Worm (Caenorhabditis elegans): Measurements from ENCODE around the gene dnj-24.
A peak's percentile ranks its signal among the peaks of the same experiment; 100 is the strongest.

dnj-24 gene

DNA sequence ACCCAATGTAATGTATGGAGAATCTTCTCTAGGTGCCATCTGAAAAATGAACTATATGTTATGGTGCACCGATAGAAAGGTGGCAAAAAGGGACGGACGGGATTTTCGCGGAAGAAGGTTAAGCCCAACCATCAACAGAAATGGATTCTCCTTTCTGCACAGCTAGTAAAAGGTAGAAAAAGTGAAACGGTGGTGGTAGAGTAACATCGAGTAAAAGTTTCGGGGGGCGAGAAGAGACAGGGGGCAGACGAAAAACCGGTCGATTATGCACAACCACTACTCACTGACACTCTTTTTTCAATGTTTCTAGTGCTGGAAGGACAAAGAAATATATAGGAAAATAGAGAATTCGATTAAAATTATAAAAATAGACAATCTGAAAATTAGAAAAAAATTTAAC is 4.4 kb downstream of the dnj-24 start:
- TF ChIP-seq rbr-2 (tag; optimal IDR thresholded peaks at IDR 0.05) (no peak), ceh-82 (tag; optimal IDR thresholded peaks at IDR 0.05) (no peak), sdz-12 (GFP tag; optimal IDR thresholded peaks at IDR 0.05) (no peak), D1046.2 (GFP tag; IDR thresholded peaks at IDR 0.05) (no peak), mdt-29 (GFP tag; IDR thresholded peaks at IDR 0.05) (no peak), T26A8.4 (GFP tag; IDR thresholded peaks at IDR 0.05) (0 out of 2 replicates have a peak, but pooled peaks have one; percentile 11), skn-1 (tag; optimal IDR thresholded peaks at IDR 0.05) (no peak)

DNA sequence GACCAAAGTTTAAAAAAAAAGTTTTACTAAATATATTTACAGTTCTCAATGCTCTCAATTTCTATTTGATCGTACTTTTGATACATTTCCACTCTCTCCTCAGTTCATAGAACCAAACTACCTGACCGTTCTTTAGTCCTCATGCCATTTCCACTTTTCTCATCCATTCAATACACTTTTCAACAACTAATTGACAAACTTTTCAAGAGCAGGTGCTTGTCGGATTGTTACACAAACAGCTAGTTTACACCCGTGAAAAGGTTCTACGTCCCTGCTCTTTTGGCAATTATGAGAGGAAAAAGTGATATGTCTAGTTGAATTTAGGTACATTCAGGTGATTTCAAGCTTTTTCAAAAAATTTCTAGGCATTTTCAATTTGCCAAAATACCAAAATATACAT is 6.0 kb downstream of the dnj-24 start:
- no peak for TF ChIP-seq ztf-7 (tag; optimal IDR thresholded peaks at IDR 0.05)
- TF ChIP-seq lim-7 (GFP tag; IDR thresholded peaks at IDR 0.05) = no peak
- peak; percentile 35 for TF ChIP-seq nhr-11 (tag; optimal IDR thresholded peaks at IDR 0.05)

DNA sequence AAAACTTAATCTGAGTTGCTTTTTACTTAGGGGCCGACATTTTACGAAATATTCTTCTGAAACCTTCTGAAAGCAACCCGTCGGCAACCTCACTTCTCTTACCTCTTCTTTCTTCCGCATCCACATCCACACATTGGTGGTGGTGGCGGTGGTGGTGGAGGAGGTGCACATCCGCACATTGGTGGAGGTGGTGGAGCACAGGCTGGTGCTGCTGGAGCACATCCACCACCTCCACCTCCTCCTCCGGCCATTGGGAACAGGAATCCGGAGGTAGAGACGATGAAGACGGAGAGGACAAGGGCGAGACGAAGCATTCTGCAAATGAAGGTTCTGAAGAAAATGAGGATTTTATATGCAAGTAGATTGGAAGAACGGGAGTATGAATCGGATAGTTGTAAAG is 10.2 kb downstream of the dnj-24 start, which contains the start of gene grl-22:
grl-22 (minus strand) TSS at position 332 of the 400 bp plus-strand sequence.
- TF ChIP-seq unc-62 (GFP tag; optimal IDR thresholded peaks at IDR 0.05 in 1 of 2) (peak in 1 of 2 experiments; percentile 42), unc-62 (tag; optimal IDR thresholded peaks at IDR 0.05) (no peak), T26A8.4 (GFP tag; IDR thresholded peaks at IDR 0.05) (no peak), dmd-9 (GFP tag; IDR thresholded peaks at IDR 0.05) (0 out of 2 replicates have a peak, but pooled peaks have one; percentile 18), set-16 (GFP tag; IDR thresholded peaks at IDR 0.05) (peak; percentile 87), egl-43 (GFP tag; IDR thresholded peaks at IDR 0.05) (peak; percentile 45; the same call in 1 of the 2 replicates), F26F4.8 (GFP tag; conservative IDR thresholded peaks at IDR 0.05) (no peak)

ce11 chrIII:5407588-5407987 is 16.3 kb downstream of the dnj-24 start, which contains the start of gene W03A5.1:
TSS of gene W03A5.1 (plus strand) at chrIII:5407888.
- TF ChIP-seq aha-1 (tag) (peak; percentile 59), jun-1 (tag; optimal IDR thresholded peaks at IDR 0.05) (no peak)

- TF ChIP-seq aha-1 (tag) (peak; percentile 17), unc-62 (GFP tag; optimal IDR thresholded peaks at IDR 0.05 in 1 of 2) (peak in 1 of 2 experiments; percentile 51), unc-62 (tag; optimal IDR thresholded peaks at IDR 0.05) (no peak), lsy-2 (tag; optimal IDR thresholded peaks at IDR 0.05) (no peak), Y5F2A.4 (GFP tag; optimal IDR thresholded peaks at IDR 0.05) (no peak), daf-16 (GFP tag; optimal IDR thresholded peaks at IDR 0.05) (no peak), daf-16 (tag; optimal IDR thresholded peaks at IDR 0.05) (no peak)
These were observed 16.8 kb downstream of the dnj-24 start for ce11 chrIII:5407060-5407459.

ce11 chrIII:5406314-5406713 is 17.6 kb downstream of the dnj-24 start:
- peak; percentile 28 for TF ChIP-seq aha-1 (tag)
- TF ChIP-seq nhr-11 (tag; optimal IDR thresholded peaks at IDR 0.05) = no peak
- TF ChIP-seq nhr-6 (tag; optimal IDR thresholded peaks at IDR 0.05) = no peak

DNA sequence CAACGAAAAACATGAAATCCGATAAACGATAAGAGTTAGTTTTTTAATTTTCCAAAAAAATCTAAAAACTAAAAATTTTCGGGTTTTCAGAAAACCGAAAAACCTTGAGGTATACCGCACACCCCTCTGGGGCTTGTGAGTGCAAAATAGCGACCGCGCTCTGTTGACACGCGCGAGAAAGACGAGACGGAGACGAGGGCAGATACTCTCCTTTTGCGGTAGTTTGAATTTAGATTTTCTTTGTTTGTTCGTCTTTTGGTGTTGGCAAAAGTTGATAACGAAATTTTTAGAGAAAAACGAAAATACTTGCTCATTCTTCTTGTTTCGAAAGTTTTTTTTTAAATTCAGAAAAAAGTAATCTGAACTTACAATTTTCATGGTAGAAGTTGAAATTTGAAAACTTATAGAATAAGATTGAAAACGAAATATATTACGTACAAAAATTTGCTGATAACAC is 18.2 kb downstream of the dnj-24 start, which contains the start of the genes W03A5.2 and Y32H12A.8:
W03A5.2 (plus strand) TSS at position 407 of the 457 bp plus-strand sequence.
Y32H12A.8 (minus strand) TSS at position 410 of the 457 bp plus-strand sequence.
- TF ChIP-seq dve-1 (tag; optimal IDR thresholded peaks at IDR 0.05; ENCODE audit: insufficient read depth) (peak; percentile 11), lin-38 (GFP tag; IDR thresholded peaks at IDR 0.05) (peak; percentile 75), dmd-6 (GFP tag; IDR thresholded peaks at IDR 0.05) (no peak), hlh-30 (tag; optimal IDR thresholded peaks at IDR 0.05; ENCODE audit: insufficient read depth) (peak; percentile 56), pqm-1 (tag; optimal IDR thresholded peaks at IDR 0.05) (peak; percentile 16), F37D6.2 (tag; optimal IDR thresholded peaks at IDR 0.05) (no peak), nhr-6 (tag; optimal IDR thresholded peaks at IDR 0.05) (peak; percentile 55), tra-1 (GFP tag; IDR thresholded peaks at IDR 0.05) (no peak), duxl-1 (tag; optimal IDR thresholded peaks at IDR 0.05; ENCODE audit: poor library complexity) (no peak), Y5F2A.4 (GFP tag; optimal IDR thresholded peaks at IDR 0.05) (no peak), lsy-2 (tag; optimal IDR thresholded peaks at IDR 0.05) (peak in 1 of 2 experiments; percentile 57), set-16 (GFP tag; IDR thresholded peaks at IDR 0.05) (no peak), sdz-12 (GFP tag; optimal IDR thresholded peaks at IDR 0.05) (no peak), daf-16 (GFP tag; optimal IDR thresholded peaks at IDR 0.05) (no peak), daf-16 (tag; optimal IDR thresholded peaks at IDR 0.05) (peak; percentile 35), aha-1 (tag) (peak; percentile 42), dpl-1 (GFP tag; optimal IDR thresholded peaks at IDR 0.05) (peak; percentile 75), daf-8 (GFP tag; IDR thresholded peaks at IDR 0.05) (no peak), zag-1 (tag; optimal IDR thresholded peaks at IDR 0.05) (no peak), T20F7.1 (GFP tag; optimal IDR thresholded peaks at IDR 0.05) (no peak), snpc-4 (tag; optimal IDR thresholded peaks at IDR 0.05) (no peak), mxl-3 (GFP tag; optimal IDR thresholded peaks at IDR 0.05) (no peak), nhr-28 (tag; optimal IDR thresholded peaks at IDR 0.05) (no peak)

Measured in whole organism, L4 larva.